Worm (Caenorhabditis elegans) whole organism, young adult: ENCODE data around the gene nspb-3.
A peak's percentile ranks its signal among the peaks of the same experiment; 100 is the strongest.

Experiments
- C17E4.6 ChIP-seq: fragments of 200-800 bp; sonication (Bioruptor generic); IDR thresholded peaks from 2 replicates; pipeline ENCODE4 v1.3.6; 2022; ENCODE audit warnings: missing genetic modification reagents, missing genetic modification characterization, missing compliant biosample characterization
- F23B12.7 ChIP-seq: sonication (generic microtip); optimal IDR thresholded peaks from 2 replicates; lab custom pipeline; 2017; ENCODE audit warnings: missing genetic modification characterization, mild to moderate bottlenecking, missing compliant biosample characterization, antibody characterized with exemption, moderate library complexity; ENCODE audit not compliant: insufficient read depth
- F55B11.4 ChIP-seq: sonication (generic microtip); optimal IDR thresholded peaks from 2 replicates; lab custom pipeline; 2016; ENCODE audit warnings: missing compliant biosample characterization, missing genetic modification characterization, borderline replicate concordance; ENCODE audit not compliant: insufficient read depth
- T07F8.4 ChIP-seq: sonication (generic microtip); optimal IDR thresholded peaks from 2 replicates; lab custom pipeline; 2016; ENCODE audit warnings: mild to moderate bottlenecking, missing genetic modification characterization, moderate library complexity, missing compliant biosample characterization
- T26A5.8 ChIP-seq: sonication (generic microtip); optimal IDR thresholded peaks from 2 replicates; lab custom pipeline; 2016; ENCODE audit warnings: missing genetic modification characterization, missing compliant biosample characterization
- Y56A3A.18 ChIP-seq: fragments of 200-800 bp; sonication (Bioruptor generic); IDR thresholded peaks from 2 replicates; pipeline ENCODE4 v1.3.6; 2022; ENCODE audit warnings: missing genetic modification reagents, missing genetic modification characterization, missing compliant biosample characterization
- atf-7 ChIP-seq: sonication (generic microtip); optimal IDR thresholded peaks from 2 replicates; lab custom pipeline; 2017; ENCODE audit warnings: mild to moderate bottlenecking, missing genetic modification characterization, missing compliant biosample characterization
- attf-3 ChIP-seq: fragments of 200-800 bp; sonication (Bioruptor generic); conservative IDR thresholded peaks from 2 replicates; pipeline ENCODE4 v1.3.6; 2022; ENCODE audit warnings: missing genetic modification reagents, missing genetic modification characterization, missing compliant biosample characterization
- attf-5 ChIP-seq: fragments of 200-800 bp; sonication (Bioruptor generic); optimal IDR thresholded peaks from 2 replicates; lab custom pipeline; 2018; ENCODE audit warnings: mild to moderate bottlenecking, missing genetic modification characterization, missing compliant biosample characterization
- attf-6 ChIP-seq: fragments of 200-800 bp; sonication (Bioruptor generic); IDR thresholded peaks from 2 replicates; pipeline ENCODE4 v1.3.6; 2022; ENCODE audit warnings: missing genetic modification reagents, missing genetic modification characterization, missing compliant biosample characterization
- cebp-1 ChIP-seq, 2 experiments: fragments of 200-800 bp in 1 of 2; sonication (Bioruptor generic) in 1 of 2; sonication (generic microtip) in 1 of 2; IDR thresholded peaks in 1 of 2; optimal IDR thresholded peaks in 1 of 2; 2 replicates each; pipeline versions ENCODE4 v1.3.6 to Lab custom; 2017 to 2022; ENCODE audit warnings: missing compliant biosample characterization in 2 of 2, missing genetic modification characterization in 2 of 2, mild to moderate bottlenecking in 1 of 2, missing genetic modification reagents in 1 of 2, moderate library complexity in 1 of 2
- ceh-100 ChIP-seq: fragments of 200-800 bp; sonication (Bioruptor generic); IDR thresholded peaks from 2 replicates; pipeline ENCODE4 v1.3.6; 2022; ENCODE audit warnings: missing genetic modification reagents, missing genetic modification characterization, missing compliant biosample characterization
- chd-7 ChIP-seq: sonication (generic microtip); optimal IDR thresholded peaks from 2 replicates; lab custom pipeline; 2016; ENCODE audit warnings: mild to moderate bottlenecking, missing genetic modification characterization, moderate library complexity, missing compliant biosample characterization
- lag-1 ChIP-seq: fragments of 200-800 bp; sonication (Bioruptor generic); IDR thresholded peaks from 2 replicates; pipeline ENCODE4 v1.3.6; 2022; ENCODE audit warnings: missing genetic modification reagents, missing genetic modification characterization, missing compliant biosample characterization
- let-607 ChIP-seq, 2 experiments: fragments of 200-800 bp in 1 of 2; sonication (Bioruptor generic) in 1 of 2; sonication (generic microtip) in 1 of 2; optimal IDR thresholded peaks; 2 replicates each; lab custom pipeline; 2016 to 2018; ENCODE audit warnings: mild to moderate bottlenecking in 2 of 2, missing compliant biosample characterization in 2 of 2, missing genetic modification characterization in 2 of 2, moderate library complexity in 2 of 2, missing genotype in 1 of 2
- lin-35 ChIP-seq, 3 experiments: fragments of 150-350 bp in 2 of 3; sonication (generic microtip) in 1 of 3; optimal IDR thresholded peaks; 2 replicates each; lab custom pipeline; 2014 to 2018; ENCODE audit warnings: missing biosample characterization in 3 of 3, missing genetic modification characterization in 3 of 3, missing genetic modification reagents in 3 of 3
- madf-3 ChIP-seq: fragments of 200-800 bp; sonication (Bioruptor generic); IDR thresholded peaks from 2 replicates; pipeline ENCODE4 v1.3.6; 2022; ENCODE audit warnings: missing genetic modification reagents, missing genetic modification characterization, missing compliant biosample characterization
- mcd-1 ChIP-seq: fragments of 200-800 bp; sonication (Bioruptor generic); IDR thresholded peaks from 2 replicates; pipeline ENCODE4 v1.3.6; 2022; ENCODE audit warnings: missing genetic modification reagents, missing genetic modification characterization, missing compliant biosample characterization
- mel-28 ChIP-seq: sonication (generic microtip); optimal IDR thresholded peaks from 2 replicates; lab custom pipeline; 2016; ENCODE audit warnings: borderline replicate concordance, mild to moderate bottlenecking, missing genetic modification characterization, missing compliant biosample characterization
- nhr-80 ChIP-seq: sonication (generic microtip); optimal IDR thresholded peaks from 2 replicates; lab custom pipeline; 2016; ENCODE audit warnings: missing genetic modification characterization, missing compliant biosample characterization
- nhr-90 ChIP-seq: sonication (generic microtip); optimal IDR thresholded peaks from 2 replicates; lab custom pipeline; 2016; ENCODE audit warnings: missing genotype, mild to moderate bottlenecking, missing genetic modification characterization, missing compliant biosample characterization
- rcor-1 ChIP-seq: fragments of 200-800 bp; sonication (Bioruptor generic); IDR thresholded peaks from 2 replicates; pipeline ENCODE4 v1.3.6; 2022; ENCODE audit warnings: missing genetic modification reagents, missing genetic modification characterization, missing compliant biosample characterization
- repo-1 ChIP-seq: sonication (generic microtip); optimal IDR thresholded peaks from 2 replicates; lab custom pipeline; 2017; ENCODE audit warnings: mild to moderate bottlenecking, missing genetic modification characterization, missing compliant biosample characterization
- sea-2 ChIP-seq: fragments of 200-800 bp; sonication (Bioruptor generic); IDR thresholded peaks from 2 replicates; pipeline ENCODE4 v1.3.6; 2022; ENCODE audit warnings: missing genetic modification characterization, missing compliant biosample characterization
- snpc-1.1 ChIP-seq: sonication (generic microtip); optimal IDR thresholded peaks from 2 replicates; lab custom pipeline; 2017; ENCODE audit warnings: missing genetic modification characterization, mild to moderate bottlenecking, missing compliant biosample characterization, antibody characterized with exemption, moderate library complexity, missing genotype, missing genetic modification reagents; ENCODE audit not compliant: insufficient read depth
- tlf-1 ChIP-seq: fragments of 200-800 bp; sonication (Bioruptor generic); optimal IDR thresholded peaks from 2 replicates; lab custom pipeline; 2018; ENCODE audit warnings: mild to moderate bottlenecking, missing genetic modification characterization, missing compliant biosample characterization
- unc-130 ChIP-seq: sonication (generic microtip); optimal IDR thresholded peaks from 2 replicates; lab custom pipeline; 2016; ENCODE audit warnings: missing genetic modification reagents, missing genetic modification characterization, missing compliant biosample characterization
- xnd-1 ChIP-seq: sonication (generic microtip); optimal IDR thresholded peaks from 2 replicates; lab custom pipeline; 2016; ENCODE audit warnings: missing genotype, missing genetic modification reagents, missing genetic modification characterization, missing compliant biosample characterization
- ztf-22 ChIP-seq: fragments of 200-800 bp; sonication (Bioruptor generic); optimal IDR thresholded peaks from 2 replicates; lab custom pipeline; 2018; ENCODE audit warnings: mild to moderate bottlenecking, missing genetic modification characterization, moderate library complexity, missing compliant biosample characterization
- ztf-28 ChIP-seq: fragments of 200-800 bp; sonication (Bioruptor generic); IDR thresholded peaks from 2 replicates; pipeline ENCODE4 v1.3.6; 2022; ENCODE audit warnings: missing genetic modification reagents, missing genetic modification characterization, missing compliant biosample characterization
- ztf-3 ChIP-seq: fragments of 200-800 bp; sonication (Bioruptor generic); optimal IDR thresholded peaks from 2 replicates; lab custom pipeline; 2018; ENCODE audit warnings: mild to moderate bottlenecking, missing genetic modification characterization, missing compliant biosample characterization
- ztf-6 ChIP-seq: fragments of 200-800 bp; sonication (Bioruptor generic); IDR thresholded peaks from 2 replicates; pipeline ENCODE4 v1.3.6; 2022; ENCODE audit warnings: missing genetic modification reagents, missing genetic modification characterization, missing compliant biosample characterization

nspb-3 gene

DNA sequence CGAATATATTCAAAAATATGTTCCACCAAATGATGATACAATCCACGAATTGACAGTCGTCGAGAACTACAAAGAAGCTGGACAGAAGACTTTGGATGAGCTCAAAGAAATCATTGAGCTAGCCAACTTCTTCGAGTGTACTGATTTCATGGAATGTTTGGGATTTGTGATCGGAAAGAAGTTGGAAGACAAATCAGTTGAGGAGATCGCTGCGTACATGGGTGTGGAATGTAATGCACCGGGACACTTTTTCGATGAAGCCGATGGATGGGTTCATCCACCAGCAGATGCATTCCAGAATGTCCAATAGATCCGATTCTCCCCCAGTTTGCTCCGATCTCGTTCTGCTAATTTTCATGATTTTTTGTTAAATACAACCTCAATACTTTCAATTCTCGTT, 8.8 kb upstream of the nspb-3 start:
- TF ChIP-seq chd-7 (tag; lab: Kevin White, UChicago) (peak; percentile 8), mcd-1 (GFP tag; lab: Robert Waterston, UW) (no peak), repo-1 (tag; lab: Kevin White, UChicago) (peak; percentile 53), attf-3 (no peak)

DNA sequence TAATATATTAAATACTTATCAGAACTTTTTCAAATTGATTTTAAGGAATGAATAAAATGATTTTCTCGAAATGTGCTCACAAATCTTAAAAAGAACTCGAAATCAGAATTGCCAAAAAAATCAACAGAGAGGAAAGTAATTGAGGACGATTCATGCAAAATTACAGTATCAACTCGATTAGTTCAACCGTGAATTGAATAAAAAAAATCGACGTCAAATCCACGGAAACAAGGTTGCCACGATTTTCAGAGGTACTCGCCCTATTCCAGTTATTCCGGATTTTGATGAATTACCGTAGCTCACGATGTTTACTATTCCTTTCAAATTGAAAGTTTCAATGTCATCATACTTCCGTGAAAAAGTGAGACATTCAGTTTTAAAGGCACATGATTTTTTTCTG, 7.6 kb upstream of the nspb-3 start, which contains the start of gene F15B10.3:
Gene F15B10.3, plus strand, starts transcription at position 301 of the 400 bp plus-strand sequence.
- TF ChIP-seq xnd-1 = no peak
- no peak for TF ChIP-seq rcor-1
- no peak for TF ChIP-seq lin-35 (GFP tag; optimal IDR thresholded peaks at IDR 0.05; lab: Kevin White, UChicago)
- no peak for TF ChIP-seq ztf-3 (GFP tag; lab: Kevin White, UChicago)
- TF ChIP-seq ztf-28 (GFP tag; lab: Robert Waterston, UW) = no peak
- TF ChIP-seq cebp-1 (GFP tag; IDR thresholded peaks at IDR 0.05; lab: Robert Waterston, UW) = no peak
- TF ChIP-seq cebp-1 (tag; optimal IDR thresholded peaks at IDR 0.05; lab: Kevin White, UChicago) = no peak
- no peak for TF ChIP-seq attf-6 (GFP tag; lab: Robert Waterston, UW)
- TF ChIP-seq nhr-90 = no peak
- no peak for TF ChIP-seq C17E4.6 (GFP tag; lab: Robert Waterston, UW)

DNA sequence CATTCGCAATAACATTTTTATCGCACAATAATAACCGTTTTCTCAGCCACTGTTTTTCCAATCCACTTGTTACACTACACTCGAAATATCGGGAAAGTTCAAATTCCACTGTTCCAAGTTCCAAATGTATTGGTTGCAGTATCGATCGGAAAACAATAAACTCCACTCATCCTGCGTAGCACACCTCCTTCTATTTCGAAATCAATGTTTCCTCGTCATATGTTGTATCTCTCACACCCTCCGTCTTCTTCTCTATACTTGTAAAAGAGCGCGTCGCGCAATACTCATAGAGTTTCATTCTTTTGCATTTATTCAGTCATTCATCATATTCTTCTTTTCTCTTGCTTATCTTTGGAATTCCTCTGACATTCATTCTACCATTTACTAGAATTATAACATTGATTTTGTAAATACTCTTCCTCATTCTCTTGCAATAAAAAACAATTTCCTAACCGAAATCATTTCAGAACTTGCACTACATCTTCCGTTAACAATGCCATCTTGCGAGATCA, 6.5 kb upstream of the nspb-3 start, which contains the start of gene sup-36:
Gene sup-36, plus strand, starts transcription at position 462 of the 512 bp plus-strand sequence.
- TF ChIP-seq F55B11.4 (tag; lab: Kevin White, UChicago) (no peak), nhr-80 (tag; lab: Kevin White, UChicago) (peak; percentile 31), ceh-100 (no peak), atf-7 (no peak), lag-1 (GFP tag; lab: Robert Waterston, UW) (no peak), madf-3 (no peak), tlf-1 (GFP tag; lab: Kevin White, UChicago) (no peak), T26A5.8 (tag; lab: Kevin White, UChicago) (no peak), unc-130 (GFP tag; lab: Kevin White, UChicago) (no peak), attf-5 (GFP tag; lab: Kevin White, UChicago) (peak; percentile 46), let-607 (tag; optimal IDR thresholded peaks at IDR 0.05; lab: Kevin White, UChicago) (no peak), nhr-90 (no peak), cebp-1 (GFP tag; IDR thresholded peaks at IDR 0.05; lab: Robert Waterston, UW) (peak; percentile 84), cebp-1 (tag; optimal IDR thresholded peaks at IDR 0.05; lab: Kevin White, UChicago) (peak; percentile 90), ztf-6 (GFP tag; lab: Robert Waterston, UW) (no peak), ztf-22 (GFP tag; lab: Kevin White, UChicago) (no peak), Y56A3A.18 (GFP tag; lab: Robert Waterston, UW) (no peak), snpc-1.1 (tag; lab: Kevin White, UChicago) (no peak), ztf-3 (GFP tag; lab: Kevin White, UChicago) (no peak), mel-28 (tag; lab: Kevin White, UChicago) (no peak), F23B12.7 (tag; lab: Kevin White, UChicago) (no peak), T07F8.4 (tag; lab: Kevin White, UChicago) (no peak)

DNA sequence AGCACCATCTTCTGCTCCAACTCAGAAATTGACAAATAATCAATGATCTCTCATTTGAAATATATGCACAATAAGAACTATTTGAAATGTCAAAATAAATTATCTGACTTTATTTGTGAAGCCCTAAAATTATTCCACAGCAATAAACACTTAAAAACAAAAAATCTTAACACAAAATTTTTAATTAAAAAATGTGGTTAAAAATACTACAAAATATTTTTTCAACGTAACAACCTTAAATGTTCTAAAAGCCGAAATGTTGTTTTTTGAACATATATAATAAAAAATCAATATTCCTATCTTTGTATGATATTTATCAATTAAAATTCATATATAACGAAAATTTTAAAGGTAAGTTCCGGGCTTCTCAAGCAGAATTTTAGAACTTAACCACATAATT, 4.7 kb upstream of the nspb-3 start, which contains the start of gene F38A5.8:
Gene F38A5.8, plus strand, starts transcription at position 301 of the 400 bp plus-strand sequence.
- TF ChIP-seq attf-5 (GFP tag; lab: Kevin White, UChicago) = no peak
- no peak for TF ChIP-seq sea-2
